Worm (Caenorhabditis elegans): ENCODE data around the gene pgm-1.
"Not testable (repeated sequence)": the region's sequence is repeated elsewhere in the genome, so short reads cannot be mapped to it uniquely, and the experiment has no call there.

- not testable (repeated sequence) for TF ChIP-seq med-1 (GFP tag; optimal IDR thresholded peaks at IDR 0.05; ENCODE audit: insufficient read depth); ztf-29 (GFP tag; IDR thresholded peaks at IDR 0.05); ref-1 (GFP tag; conservative IDR thresholded peaks at IDR 0.05); flt-1 (GFP tag; IDR thresholded peaks at IDR 0.05); T22C8.4 (GFP tag; IDR thresholded peaks at IDR 0.05); cog-1 (tag; optimal IDR thresholded peaks at IDR 0.05); klf-2 (GFP tag; conservative IDR thresholded peaks at IDR 0.05); tab-1 (GFP tag; IDR thresholded peaks at IDR 0.05); ztf-23 (GFP tag; IDR thresholded peaks at IDR 0.05)
Observed at ce11 chrII:4842143-4842658, 47.0 kb upstream of the pgm-1 start, which contains the start of the genes T23B7.2 and nspd-4.

Measured in whole organism, midembryonic.